Worm (Caenorhabditis elegans) whole organism, L1 larva: ENCODE results near the gene F09B9.4.

ENCODE experiments used
- C04F5.9 ChIP-seq: sonication (generic microtip); optimal IDR thresholded peaks from 2 replicates; lab custom pipeline; 2016; ENCODE audit warnings: missing genetic modification characterization, missing compliant biosample characterization
- aha-1 ChIP-seq: fragments of 150-350 bp; optimal IDR thresholded peaks from 2 replicates; lab custom pipeline; 2014; ENCODE audit warnings: missing biosample characterization, missing genetic modification characterization
- ama-1 ChIP-seq: fragments of 150-350 bp; optimal IDR thresholded peaks from 2 replicates; lab custom pipeline; 2014
- blmp-1 ChIP-seq: fragments of 150-350 bp; optimal IDR thresholded peaks from 2 replicates; lab custom pipeline; 2014; ENCODE audit warnings: missing biosample characterization, missing genetic modification characterization
- ceh-63 ChIP-seq: fragments of 200-800 bp; sonication (Bioruptor generic); optimal IDR thresholded peaks from 2 replicates; lab custom pipeline; 2018; ENCODE audit warnings: mild to moderate bottlenecking, missing genetic modification characterization, missing compliant biosample characterization
- ceh-8 ChIP-seq: fragments of 200-800 bp; sonication (Bioruptor generic); optimal IDR thresholded peaks from 2 replicates; lab custom pipeline; 2018; ENCODE audit warnings: mild to moderate bottlenecking, missing genetic modification characterization, moderate library complexity, missing compliant biosample characterization
- ceh-82 ChIP-seq, 3 experiments: fragments of 150-350 bp in 1 of 3; sonication (generic microtip) in 2 of 3; optimal IDR thresholded peaks; 2 replicates each; lab custom pipeline; 2014 to 2017; ENCODE audit warnings: missing biosample characterization in 3 of 3, missing genetic modification characterization in 3 of 3
- ceh-88 ChIP-seq: fragments of 200-800 bp; sonication (Bioruptor generic); IDR thresholded peaks from 2 replicates; pipeline ENCODE4 v1.3.6; 2022; ENCODE audit warnings: missing genetic modification characterization, missing compliant biosample characterization
- ceh-90 ChIP-seq: sonication (generic microtip); optimal IDR thresholded peaks from 2 replicates; lab custom pipeline; 2016; ENCODE audit warnings: missing genetic modification characterization, missing compliant biosample characterization
- ces-1 ChIP-seq: fragments of 150-350 bp; optimal IDR thresholded peaks from 2 replicates; lab custom pipeline; 2014; ENCODE audit warnings: missing biosample characterization, missing genetic modification reagents, missing genetic modification characterization
- dpl-1 ChIP-seq, 3 experiments: fragments of 150-350 bp in 2 of 3; sonication (generic microtip) in 1 of 3; optimal IDR thresholded peaks; 2 replicates each; lab custom pipeline; 2014 to 2017; ENCODE audit warnings: missing biosample characterization in 3 of 3, missing genetic modification characterization in 3 of 3, missing genetic modification reagents in 3 of 3
- efl-1 ChIP-seq, 4 experiments: fragments of 150-350 bp; optimal IDR thresholded peaks in 3 of 4; peaks in 1 of 4; 1 replicate in 1 of 4; 2 replicates in 3 of 4; lab custom pipeline; 2014; ENCODE audit warnings: missing biosample characterization in 2 of 4, missing genetic modification characterization in 2 of 4, missing genetic modification reagents in 2 of 4
- efl-3 ChIP-seq: fragments of 200-800 bp; sonication (Bioruptor generic); optimal IDR thresholded peaks from 2 replicates; lab custom pipeline; 2018; ENCODE audit warnings: mild to moderate bottlenecking, missing genetic modification characterization, missing compliant biosample characterization
- egl-13 ChIP-seq: sonication (generic microtip); optimal IDR thresholded peaks from 2 replicates; lab custom pipeline; 2016; ENCODE audit warnings: missing genotype, missing genetic modification reagents, missing genetic modification characterization, missing compliant biosample characterization
- egl-27 ChIP-seq, 2 experiments: fragments of 150-350 bp in 1 of 2; sonication (generic microtip); optimal IDR thresholded peaks; 3 replicates each; lab custom pipeline; 2017 to 2018; ENCODE audit warnings: missing biosample characterization in 2 of 2, missing genetic modification characterization in 2 of 2, missing genetic modification reagents in 2 of 2
- elt-2 ChIP-seq: sonication (generic microtip); optimal IDR thresholded peaks from 2 replicates; lab custom pipeline; 2016; ENCODE audit warnings: missing genetic modification characterization, mild to moderate bottlenecking, inconsistent platforms, missing compliant biosample characterization, missing genetic modification reagents
- ets-5 ChIP-seq: fragments of 200-800 bp; sonication (Bioruptor generic); IDR thresholded peaks from 2 replicates; pipeline ENCODE4 v1.3.6; 2022; ENCODE audit warnings: missing genetic modification characterization, missing compliant biosample characterization
- fkh-10 ChIP-seq: sonication (generic microtip); optimal IDR thresholded peaks from 2 replicates; lab custom pipeline; 2017; ENCODE audit warnings: missing biosample characterization, missing genetic modification reagents, missing genetic modification characterization
- fkh-4 ChIP-seq: sonication (generic microtip); optimal IDR thresholded peaks from 2 replicates; lab custom pipeline; 2016; ENCODE audit warnings: missing compliant biosample characterization, missing genetic modification characterization, borderline replicate concordance
- fos-1 ChIP-seq: fragments of 150-350 bp; optimal IDR thresholded peaks from 2 replicates; lab custom pipeline; 2014; ENCODE audit warnings: missing biosample characterization, missing genetic modification characterization
- hpl-2 ChIP-seq: fragments of 150-350 bp; optimal IDR thresholded peaks from 2 replicates; lab custom pipeline; 2014; ENCODE audit warnings: missing biosample characterization, missing genetic modification reagents, missing genetic modification characterization
- isw-1 ChIP-seq: fragments of 200-800 bp; sonication (Bioruptor generic); IDR thresholded peaks from 2 replicates; pipeline ENCODE4 v1.3.6; 2022; ENCODE audit warnings: missing genetic modification characterization, missing compliant biosample characterization
- jun-1 ChIP-seq: fragments of 150-350 bp; optimal IDR thresholded peaks from 2 replicates; lab custom pipeline; 2014; ENCODE audit warnings: missing biosample characterization, missing genetic modification reagents, missing genetic modification characterization
- lin-13 ChIP-seq: fragments of 150-350 bp; optimal IDR thresholded peaks from 2 replicates; lab custom pipeline; 2014; ENCODE audit warnings: missing biosample characterization, missing genetic modification reagents, missing genetic modification characterization
- lin-14 ChIP-seq: fragments of 200-800 bp; sonication (Bioruptor generic); optimal IDR thresholded peaks from 2 replicates; lab custom pipeline; 2018; ENCODE audit warnings: mild to moderate bottlenecking, missing genetic modification characterization, moderate library complexity, missing compliant biosample characterization
- lin-39 ChIP-seq: fragments of 150-350 bp; optimal IDR thresholded peaks from 2 replicates; lab custom pipeline; 2014; ENCODE audit warnings: missing biosample characterization, missing genetic modification reagents, missing genetic modification characterization
- lsy-2 ChIP-seq, 2 experiments: fragments of 150-350 bp; optimal IDR thresholded peaks; 2 replicates each; lab custom pipeline; 2014; ENCODE audit warnings: missing biosample characterization in 2 of 2, missing genetic modification characterization in 2 of 2
- mab-9 ChIP-seq: fragments of 200-800 bp; sonication (Bioruptor generic); IDR thresholded peaks from 2 replicates; pipeline ENCODE4 v1.3.6; 2022; ENCODE audit warnings: missing genetic modification reagents, missing genetic modification characterization, missing compliant biosample characterization
- mdl-1 ChIP-seq, 2 experiments: fragments of 150-350 bp; optimal IDR thresholded peaks; 2 replicates each; lab custom pipeline; 2014 to 2017; ENCODE audit warnings: missing biosample characterization in 2 of 2, missing genetic modification characterization in 2 of 2, inconsistent platforms in 1 of 2
- mef-2 ChIP-seq: fragments of 150-350 bp; optimal IDR thresholded peaks from 2 replicates; lab custom pipeline; 2014; ENCODE audit warnings: missing biosample characterization, missing genetic modification characterization
- mep-1 ChIP-seq: fragments of 150-350 bp; optimal IDR thresholded peaks from 2 replicates; lab custom pipeline; 2014; ENCODE audit warnings: missing biosample characterization, missing genetic modification characterization
- nhr-11 ChIP-seq: fragments of 150-350 bp; optimal IDR thresholded peaks from 2 replicates; lab custom pipeline; 2014; ENCODE audit warnings: missing biosample characterization, missing genetic modification characterization
- nhr-12 ChIP-seq: sonication (generic microtip); optimal IDR thresholded peaks from 2 replicates; lab custom pipeline; 2017; ENCODE audit warnings: missing biosample characterization, missing genetic modification characterization
- nhr-20 ChIP-seq: sonication (generic microtip); optimal IDR thresholded peaks from 2 replicates; lab custom pipeline; 2016; ENCODE audit warnings: mild to moderate bottlenecking, missing genetic modification characterization, missing compliant biosample characterization
- nhr-47 ChIP-seq: sonication (generic microtip); optimal IDR thresholded peaks from 2 replicates; lab custom pipeline; 2016; ENCODE audit warnings: mild to moderate bottlenecking, missing genetic modification characterization, moderate library complexity, missing compliant biosample characterization
- nhr-77 ChIP-seq: fragments of 150-350 bp; optimal IDR thresholded peaks from 2 replicates; lab custom pipeline; 2014; ENCODE audit warnings: missing biosample characterization, missing genetic modification characterization
- pag-3 ChIP-seq: sonication (generic microtip); optimal IDR thresholded peaks from 2 replicates; lab custom pipeline; 2017; ENCODE audit warnings: missing genetic modification characterization, mild to moderate bottlenecking, missing compliant biosample characterization, antibody characterized with exemption, borderline replicate concordance; ENCODE audit not compliant: insufficient read depth
- pax-3 ChIP-seq: fragments of 200-800 bp; sonication (Bioruptor generic); optimal IDR thresholded peaks from 2 replicates; lab custom pipeline; 2018; ENCODE audit warnings: mild to moderate bottlenecking, missing genetic modification characterization, moderate library complexity, missing compliant biosample characterization
- pqm-1 ChIP-seq: sonication (generic microtip); optimal IDR thresholded peaks from 3 replicates; lab custom pipeline; 2017; ENCODE audit warnings: missing biosample characterization, missing genetic modification characterization
- skn-1 ChIP-seq: fragments of 150-350 bp; optimal IDR thresholded peaks from 2 replicates; lab custom pipeline; 2014; ENCODE audit warnings: missing biosample characterization, missing genetic modification characterization
- snpc-4 ChIP-seq: fragments of 150-350 bp; optimal IDR thresholded peaks from 2 replicates; lab custom pipeline; 2014; ENCODE audit warnings: missing biosample characterization, missing genetic modification characterization
- sup-37 ChIP-seq: fragments of 200-800 bp; sonication (Bioruptor generic); optimal IDR thresholded peaks from 2 replicates; lab custom pipeline; 2018; ENCODE audit warnings: mild to moderate bottlenecking, missing genetic modification characterization, missing compliant biosample characterization
- tbx-2 ChIP-seq: sonication (generic microtip); optimal IDR thresholded peaks from 2 replicates; lab custom pipeline; 2016; ENCODE audit warnings: missing genetic modification characterization, missing compliant biosample characterization
- tlp-1 ChIP-seq: fragments of 150-350 bp; optimal IDR thresholded peaks from 2 replicates; lab custom pipeline; 2014; ENCODE audit warnings: missing biosample characterization, missing genetic modification characterization
- unc-130 ChIP-seq: fragments of 150-350 bp; optimal IDR thresholded peaks from 2 replicates; lab custom pipeline; 2017; ENCODE audit warnings: missing biosample characterization, missing genetic modification characterization, inconsistent platforms
- unc-30 ChIP-seq: sonication (generic microtip); optimal IDR thresholded peaks from 2 replicates; lab custom pipeline; 2017; ENCODE audit warnings: missing biosample characterization, missing genetic modification characterization
- unc-62 ChIP-seq: fragments of 150-350 bp; optimal IDR thresholded peaks from 2 replicates; lab custom pipeline; 2014; ENCODE audit warnings: missing biosample characterization, missing genetic modification reagents, missing genetic modification characterization
- unc-86 ChIP-seq: sonication (generic microtip); optimal IDR thresholded peaks from 2 replicates; lab custom pipeline; 2016; ENCODE audit warnings: missing genetic modification characterization, missing compliant biosample characterization
- vab-15 ChIP-seq: sonication (generic microtip); optimal IDR thresholded peaks from 2 replicates; lab custom pipeline; 2017; ENCODE audit warnings: missing genotype, mild to moderate bottlenecking, missing genetic modification characterization, missing compliant biosample characterization
- zag-1 ChIP-seq: fragments of 150-350 bp; optimal IDR thresholded peaks from 2 replicates; lab custom pipeline; 2014; ENCODE audit warnings: missing biosample characterization, missing genetic modification characterization

F09B9.4 gene

DNA sequence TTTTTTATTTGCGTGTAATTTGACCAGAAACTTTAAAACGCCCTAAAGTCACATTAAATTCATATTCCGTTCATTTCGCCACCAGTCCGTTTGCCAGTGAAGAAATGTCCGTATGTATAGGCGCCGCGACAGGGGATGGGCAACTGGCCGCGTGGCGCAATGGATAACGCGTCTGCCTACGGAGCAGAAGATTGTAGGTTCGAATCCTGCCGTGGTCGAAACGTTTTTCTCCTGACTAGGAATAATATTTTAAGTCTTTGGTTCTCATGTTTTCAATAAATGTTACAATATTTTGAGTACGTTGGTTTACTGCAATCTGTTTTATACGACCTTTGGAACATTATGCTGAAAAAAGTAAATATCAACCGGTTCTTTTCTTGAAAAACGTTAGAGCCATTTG, 15.4 kb upstream of the F09B9.4 start (continued):
- TF ChIP-seq nhr-77 (tag; lab: Kevin White, UChicago), result peak; percentile 34
- peak; percentile 25 for TF ChIP-seq efl-3 (GFP tag; lab: Kevin White, UChicago)
- TF ChIP-seq ceh-88 (GFP tag; lab: Robert Waterston, UW), result peak; percentile 21; the same call in 1 of the 2 replicates
- no peak for TF ChIP-seq lin-13
- no peak for TF ChIP-seq fkh-4 (tag; lab: Kevin White, UChicago)
- TF ChIP-seq skn-1, result peak; percentile 32
- no peak for TF ChIP-seq unc-130 (tag; lab: Kevin White, UChicago)
- no peak for TF ChIP-seq ces-1 (GFP tag; lab: Kevin White, UChicago)
- no peak for TF ChIP-seq isw-1 (GFP tag; lab: Robert Waterston, UW)
- peak; percentile 72 for TF ChIP-seq nhr-20 (tag; lab: Kevin White, UChicago)
- TF ChIP-seq lsy-2 (tag; optimal IDR thresholded peaks at IDR 0.05; lab: Kevin White, UChicago), result peak; percentile 32 to 53
- no peak for TF ChIP-seq C04F5.9 (tag; lab: Kevin White, UChicago)
- peak; percentile 1 for TF ChIP-seq sup-37
- TF ChIP-seq mdl-1 (tag; optimal IDR thresholded peaks at IDR 0.05; lab: Kevin White, UChicago), result peak in 1 of 2 experiments; percentile 10
- no peak for TF ChIP-seq ceh-90 (tag; lab: Kevin White, UChicago)
- no peak for TF ChIP-seq mef-2
- TF ChIP-seq fkh-10 (GFP tag; lab: Kevin White, UChicago), result peak; percentile 11
- TF ChIP-seq tlp-1 (tag; lab: Kevin White, UChicago), result no peak
- peak; percentile 71 for TF ChIP-seq lin-14 (GFP tag; lab: Kevin White, UChicago)
- no peak for TF ChIP-seq snpc-4 (tag; lab: Kevin White, UChicago)
- TF ChIP-seq jun-1 (tag; lab: Kevin White, UChicago), result peak; percentile 29
- no peak for TF ChIP-seq nhr-11 (tag; lab: Kevin White, UChicago)
- no peak for TF ChIP-seq pag-3
- TF ChIP-seq zag-1 (tag; lab: Kevin White, UChicago), result no peak
- TF ChIP-seq vab-15, result no peak
- no peak for TF ChIP-seq mab-9
- TF ChIP-seq blmp-1 (tag; lab: Kevin White, UChicago), result no peak
- TF ChIP-seq tbx-2 (tag; lab: Kevin White, UChicago), result peak; percentile 57
- TF ChIP-seq ets-5 (GFP tag; lab: Robert Waterston, UW), result no peak
- TF ChIP-seq egl-27 (tag; optimal IDR thresholded peaks at IDR 0.05; lab: Kevin White, UChicago), result no peak
- TF ChIP-seq lin-39 (tag; lab: Kevin White, UChicago), result no peak
- peak; percentile 6 for TF ChIP-seq ceh-8
- peak; percentile 31 for TF ChIP-seq fos-1 (tag; lab: Kevin White, UChicago)
- no peak for TF ChIP-seq unc-62 (GFP tag; lab: Kevin White, UChicago)
- TF ChIP-seq elt-2, result peak; percentile 43
- no peak for TF ChIP-seq hpl-2 (GFP tag; lab: Kevin White, UChicago)

DNA sequence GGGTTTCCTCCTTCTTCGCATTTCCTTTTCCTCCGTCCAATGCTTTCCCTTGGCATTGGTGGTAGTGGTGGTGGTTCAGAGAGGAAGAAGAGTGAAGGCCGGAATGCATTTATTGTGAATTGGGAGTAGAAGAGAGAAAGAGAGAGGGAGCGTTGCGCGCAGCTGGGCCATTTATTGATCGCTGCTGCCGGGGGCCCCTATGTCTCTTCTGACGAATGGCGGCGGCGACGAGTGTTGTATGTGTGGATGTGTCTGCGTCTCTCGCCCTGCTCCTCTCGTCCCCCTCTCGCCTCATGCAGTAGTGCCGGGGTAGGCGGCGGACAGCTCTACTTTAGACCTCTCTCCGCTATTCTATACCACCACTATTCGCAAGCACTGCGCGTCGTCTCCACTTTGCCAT, 13.8 kb upstream of the F09B9.4 start, which contains the start of gene unc-115:
Gene unc-115, plus strand, starts transcription at position 301 of the 400 bp plus-strand sequence.
- TF ChIP-seq ceh-82 (tag; optimal IDR thresholded peaks at IDR 0.05; lab: Kevin White, UChicago), result peak; percentile 79 to 87 (median 79)
- TF ChIP-seq ama-1, result no peak
- peak; percentile 86 for TF ChIP-seq tbx-2 (tag; lab: Kevin White, UChicago)
- TF ChIP-seq fkh-4 (tag; lab: Kevin White, UChicago), result no peak
- TF ChIP-seq unc-62 (GFP tag; lab: Kevin White, UChicago), result no peak
- TF ChIP-seq nhr-11 (tag; lab: Kevin White, UChicago), result no peak
- TF ChIP-seq efl-1 (optimal IDR thresholded peaks at IDR 0.05; lab: Kevin White, UChicago), result peak; percentile 44 to 51
- peak in 1 of 2 experiments; percentile 94 for TF ChIP-seq efl-1 (GFP tag; optimal IDR thresholded peaks at IDR 0.05 in 1 of 2; lab: Kevin White, UChicago)
- no peak for TF ChIP-seq unc-30 (tag; lab: Kevin White, UChicago)
- TF ChIP-seq ceh-63 (GFP tag; lab: Kevin White, UChicago), result no peak
- peak; percentile 76 for TF ChIP-seq fkh-10 (GFP tag; lab: Kevin White, UChicago)
- peak; percentile 62 for TF ChIP-seq fos-1 (tag; lab: Kevin White, UChicago)
- TF ChIP-seq pax-3 (tag; lab: Kevin White, UChicago), result peak; percentile 23
- peak in 1 of 3 experiments; percentile 42 for TF ChIP-seq dpl-1 (GFP tag; optimal IDR thresholded peaks at IDR 0.05; lab: Kevin White, UChicago)
- no peak for TF ChIP-seq sup-37
- peak; percentile 80 for TF ChIP-seq egl-13 (tag; lab: Kevin White, UChicago)
- TF ChIP-seq mab-9, result peak; percentile 76
- TF ChIP-seq aha-1, result no peak
- no peak for TF ChIP-seq pqm-1 (tag; lab: Kevin White, UChicago)
- TF ChIP-seq vab-15, result no peak
- TF ChIP-seq mep-1, result peak; percentile 39
- TF ChIP-seq pag-3, result no peak
- TF ChIP-seq nhr-47 (tag; lab: Kevin White, UChicago), result peak; percentile 87
- TF ChIP-seq ceh-88 (GFP tag; lab: Robert Waterston, UW), result no peak; the same call in 1 of the 2 replicates
- TF ChIP-seq unc-86, result peak; percentile 88
- peak; percentile 76 for TF ChIP-seq unc-130 (tag; lab: Kevin White, UChicago)
- no peak for TF ChIP-seq nhr-12 (tag; lab: Kevin White, UChicago)
- peak; percentile 15 for TF ChIP-seq lin-13
- TF ChIP-seq C04F5.9 (tag; lab: Kevin White, UChicago), result no peak
